Worm (Caenorhabditis elegans) whole organism, young adult: ENCODE data around the gene srx-48.
"Not testable (repeated sequence)": the region's sequence is repeated elsewhere in the genome, so short reads cannot be mapped to it uniquely, and the experiment has no call there.

Experiments used
- B0019.2 ChIP-seq: fragments of 200-800 bp; sonication (Bioruptor generic); conservative IDR thresholded peaks from 2 replicates; pipeline ENCODE4 v1.3.6; 2022; ENCODE audit warnings: missing genetic modification reagents, missing genetic modification characterization, missing compliant biosample characterization
- B0035.1 ChIP-seq: sonication (generic microtip); optimal IDR thresholded peaks from 2 replicates; lab custom pipeline; 2016; ENCODE audit warnings: missing genetic modification characterization, mild to moderate bottlenecking, missing compliant biosample characterization, missing genotype, missing genetic modification reagents
- F10E7.11 ChIP-seq: sonication (generic microtip); optimal IDR thresholded peaks from 2 replicates; lab custom pipeline; 2017; ENCODE audit warnings: mild to moderate bottlenecking, missing genetic modification characterization, moderate library complexity, missing compliant biosample characterization
- F57A8.1 ChIP-seq: fragments of 200-800 bp; sonication (Bioruptor generic); optimal IDR thresholded peaks from 2 replicates; lab custom pipeline; 2018; ENCODE audit warnings: mild to moderate bottlenecking, missing genetic modification characterization, moderate library complexity, missing compliant biosample characterization
- Y53F4B.3 ChIP-seq: fragments of 200-800 bp; sonication (Bioruptor generic); IDR thresholded peaks from 2 replicates; pipeline ENCODE4 v1.3.6; 2022; ENCODE audit warnings: missing genetic modification reagents, missing genetic modification characterization, missing compliant biosample characterization
- Y53G8AR.9 ChIP-seq: fragments of 200-800 bp; sonication (Bioruptor generic); conservative IDR thresholded peaks from 2 replicates; pipeline ENCODE4 v1.3.6; 2022; ENCODE audit warnings: missing genetic modification reagents, missing genetic modification characterization, missing compliant biosample characterization
- Y67H2A.10 ChIP-seq: fragments of 200-800 bp; sonication (Bioruptor generic); conservative IDR thresholded peaks from 2 replicates; pipeline ENCODE4 v1.3.6; 2022; ENCODE audit warnings: missing genetic modification reagents, missing genetic modification characterization, missing compliant biosample characterization
- Y95B8A.8 ChIP-seq: fragments of 200-800 bp; sonication (Bioruptor generic); IDR thresholded peaks from 2 replicates; pipeline ENCODE4 v1.3.6; 2022; ENCODE audit warnings: missing genetic modification reagents, missing genetic modification characterization, missing compliant biosample characterization
- attf-5 ChIP-seq: fragments of 200-800 bp; sonication (Bioruptor generic); optimal IDR thresholded peaks from 2 replicates; lab custom pipeline; 2018; ENCODE audit warnings: mild to moderate bottlenecking, missing genetic modification characterization, missing compliant biosample characterization
- attf-6 ChIP-seq: fragments of 200-800 bp; sonication (Bioruptor generic); IDR thresholded peaks from 2 replicates; pipeline ENCODE4 v1.3.6; 2022; ENCODE audit warnings: missing genetic modification reagents, missing genetic modification characterization, missing compliant biosample characterization
- bed-2 ChIP-seq: fragments of 200-800 bp; sonication (Bioruptor generic); IDR thresholded peaks from 2 replicates; pipeline ENCODE4 v1.3.6; 2022; ENCODE audit warnings: missing genetic modification reagents, missing genetic modification characterization, missing compliant biosample characterization
- ceh-27 ChIP-seq: fragments of 200-800 bp; sonication (Bioruptor generic); optimal IDR thresholded peaks from 2 replicates; lab custom pipeline; 2018; ENCODE audit warnings: mild to moderate bottlenecking, missing genetic modification characterization, moderate library complexity, missing compliant biosample characterization
- ceh-58 ChIP-seq: fragments of 200-800 bp; sonication (Bioruptor generic); IDR thresholded peaks from 2 replicates; pipeline ENCODE4 v1.3.6; 2022; ENCODE audit warnings: missing genetic modification characterization, missing compliant biosample characterization
- ceh-79 ChIP-seq: sonication (generic microtip); optimal IDR thresholded peaks from 2 replicates; lab custom pipeline; 2017; ENCODE audit warnings: mild to moderate bottlenecking, missing genetic modification characterization, missing compliant biosample characterization
- die-1 ChIP-seq: sonication (generic microtip); optimal IDR thresholded peaks from 2 replicates; lab custom pipeline; 2016; ENCODE audit warnings: missing genotype, mild to moderate bottlenecking, missing genetic modification characterization, missing compliant biosample characterization
- egrh-3 ChIP-seq: fragments of 200-800 bp; sonication (Bioruptor generic); IDR thresholded peaks from 2 replicates; pipeline ENCODE4 v1.3.6; 2022; ENCODE audit warnings: missing genetic modification reagents, missing genetic modification characterization, missing compliant biosample characterization
- ets-4 ChIP-seq: fragments of 200-800 bp; sonication (Bioruptor generic); optimal IDR thresholded peaks from 2 replicates; lab custom pipeline; 2018; ENCODE audit warnings: mild to moderate bottlenecking, missing genetic modification characterization, missing compliant biosample characterization
- hlh-26 ChIP-seq: fragments of 200-800 bp; sonication (Bioruptor generic); conservative IDR thresholded peaks from 2 replicates; pipeline ENCODE4 v1.3.6; 2022; ENCODE audit warnings: missing genetic modification reagents, missing genetic modification characterization, missing compliant biosample characterization
- hmg-1.2 ChIP-seq: fragments of 200-800 bp; sonication (Bioruptor generic); IDR thresholded peaks from 2 replicates; pipeline ENCODE4 v1.3.6; 2022; ENCODE audit warnings: missing genetic modification reagents, missing genetic modification characterization, missing compliant biosample characterization
- nfya-1 ChIP-seq: sonication (generic microtip); optimal IDR thresholded peaks from 2 replicates; lab custom pipeline; 2017; ENCODE audit warnings: antibody characterized with exemption, missing compliant biosample characterization, missing genetic modification characterization, borderline replicate concordance; ENCODE audit not compliant: insufficient read depth
- nhr-120 ChIP-seq: fragments of 200-800 bp; sonication (Bioruptor generic); IDR thresholded peaks from 2 replicates; pipeline ENCODE4 v1.3.6; 2022; ENCODE audit warnings: missing genetic modification characterization, missing compliant biosample characterization
- nhr-80 ChIP-seq: sonication (generic microtip); optimal IDR thresholded peaks from 2 replicates; lab custom pipeline; 2016; ENCODE audit warnings: missing genetic modification characterization, missing compliant biosample characterization
- pbrm-1 ChIP-seq: fragments of 200-800 bp; sonication (Bioruptor generic); IDR thresholded peaks from 2 replicates; pipeline ENCODE4 v1.3.6; 2022; ENCODE audit warnings: missing genetic modification reagents, missing genetic modification characterization, missing compliant biosample characterization
- rpc-1 ChIP-seq, 2 experiments: fragments of 150-350 bp in 1 of 2; sonication (generic microtip) in 1 of 2; optimal IDR thresholded peaks; 2 replicates each; lab custom pipeline; 2014 to 2018; ENCODE audit warnings: missing biosample characterization in 1 of 2, missing genetic modification characterization in 1 of 2, missing genetic modification reagents in 1 of 2, missing genotype in 1 of 2
- snpc-1.3 ChIP-seq: sonication (generic microtip); optimal IDR thresholded peaks from 2 replicates; lab custom pipeline; 2017; ENCODE audit warnings: missing genetic modification characterization, mild to moderate bottlenecking, missing compliant biosample characterization, antibody characterized with exemption, moderate library complexity, missing genotype, missing genetic modification reagents; ENCODE audit not compliant: insufficient read depth
- somi-1 ChIP-seq: fragments of 200-800 bp; sonication (Bioruptor generic); optimal IDR thresholded peaks from 2 replicates; lab custom pipeline; 2018; ENCODE audit warnings: mild to moderate bottlenecking, missing genetic modification characterization, missing compliant biosample characterization
- tlf-1 ChIP-seq: fragments of 200-800 bp; sonication (Bioruptor generic); optimal IDR thresholded peaks from 2 replicates; lab custom pipeline; 2018; ENCODE audit warnings: mild to moderate bottlenecking, missing genetic modification characterization, missing compliant biosample characterization
- unc-130 ChIP-seq: sonication (generic microtip); optimal IDR thresholded peaks from 2 replicates; lab custom pipeline; 2016; ENCODE audit warnings: missing genetic modification reagents, missing genetic modification characterization, missing compliant biosample characterization
- ztf-26 ChIP-seq: sonication (generic microtip); optimal IDR thresholded peaks from 2 replicates; lab custom pipeline; 2017; ENCODE audit warnings: missing genetic modification characterization, missing compliant biosample characterization
- ztf-3 ChIP-seq: fragments of 200-800 bp; sonication (Bioruptor generic); optimal IDR thresholded peaks from 2 replicates; lab custom pipeline; 2018; ENCODE audit warnings: mild to moderate bottlenecking, missing genetic modification characterization, missing compliant biosample characterization

The srx-48 gene

ce11 chrV:15332851-15333250 lies 29.3 kb upstream of the srx-48 start, which contains the start of gene srw-113:
Gene srw-113 (plus strand): TSS chrV:15333151.
- no peak for TF ChIP-seq egrh-3 (GFP tag; lab: Robert Waterston, UW)
- TF ChIP-seq nfya-1 (tag; lab: Kevin White, UChicago) = no peak
- no peak for TF ChIP-seq Y53F4B.3 (GFP tag; lab: Robert Waterston, UW)

- TF ChIP-seq Y53G8AR.9 (GFP tag; lab: Robert Waterston, UW) (no peak), nfya-1 (tag; lab: Kevin White, UChicago) (no peak), attf-5 (GFP tag; lab: Kevin White, UChicago) (no peak), tlf-1 (GFP tag; lab: Kevin White, UChicago) (no peak), ceh-79 (tag; lab: Kevin White, UChicago) (no peak), die-1 (no peak), Y95B8A.8 (GFP tag; lab: Robert Waterston, UW) (no peak), B0019.2 (GFP tag; lab: Robert Waterston, UW) (no peak), F10E7.11 (tag; lab: Kevin White, UChicago) (no peak), ztf-3 (no peak), nhr-120 (GFP tag; lab: Robert Waterston, UW) (no peak), hmg-1.2 (GFP tag; lab: Robert Waterston, UW) (no peak), snpc-1.3 (no peak), pbrm-1 (GFP tag; lab: Robert Waterston, UW) (no peak), attf-6 (GFP tag; lab: Robert Waterston, UW) (no peak), ceh-58 (no peak), Y67H2A.10 (no peak), bed-2 (no peak), hlh-26 (GFP tag; lab: Robert Waterston, UW) (no peak)
Observed at ce11 chrV:15330314-15330713, 26.8 kb upstream of the srx-48 start, which contains the start of gene srh-295. Gene srh-295 (plus strand): TSS chrV:15330614.

DNA sequence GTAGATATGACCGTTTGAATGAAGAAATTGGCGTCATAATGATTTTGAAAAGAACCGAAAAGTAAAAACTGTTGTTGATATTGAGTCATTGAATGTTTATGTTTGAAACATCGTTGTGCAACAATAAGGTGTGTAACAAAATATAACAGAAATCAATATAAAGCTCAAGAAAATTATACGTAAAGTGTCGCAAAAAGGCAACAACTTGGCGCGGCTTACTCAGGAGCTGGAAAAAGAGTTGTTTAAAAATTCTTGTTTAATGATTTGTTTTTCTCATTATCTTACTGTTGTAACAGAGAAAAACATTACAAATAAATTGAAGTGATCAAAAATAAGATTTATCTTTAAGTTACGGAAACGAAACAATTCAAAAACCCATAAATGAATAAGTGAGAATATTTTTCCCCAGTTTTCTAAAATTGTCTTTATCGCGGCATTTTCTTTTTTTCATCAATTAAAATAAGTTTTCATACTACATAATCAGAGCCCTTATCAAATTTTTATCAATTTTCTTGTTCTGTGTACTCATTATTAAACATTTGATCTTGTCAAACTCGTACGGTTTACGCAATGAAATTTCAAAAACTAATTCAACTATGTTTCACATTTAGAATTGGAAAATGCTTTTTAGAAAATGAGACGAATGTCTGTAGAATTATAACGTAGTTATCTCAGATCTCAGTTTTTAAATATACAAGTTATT lies 24.4 kb upstream of the srx-48 start, which contains the start of gene ZK1037.6:
Gene ZK1037.6 (minus strand): TSS at position 51 of the 703 bp plus-strand sequence.
- no peak for TF ChIP-seq unc-130

DNA sequence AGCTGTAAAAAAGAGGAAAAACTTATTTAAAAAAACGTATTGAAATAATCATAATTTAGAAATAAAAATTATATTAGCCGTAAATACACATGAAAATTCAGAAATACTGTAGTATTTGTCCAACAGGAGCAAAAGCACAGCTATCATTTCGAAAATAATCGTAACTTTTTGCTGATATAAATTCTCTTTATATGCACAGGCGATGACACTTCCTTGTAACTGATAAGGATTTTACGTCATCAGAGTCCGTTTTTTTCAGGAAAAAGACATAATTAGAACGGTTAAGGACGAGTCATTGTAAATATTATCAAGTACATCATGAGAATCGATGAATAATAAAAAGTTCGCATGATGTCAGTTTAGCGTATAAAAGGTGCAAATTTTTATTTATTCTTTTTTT lies 19.9 kb upstream of the srx-48 start:
- TF ChIP-seq nhr-120 (GFP tag; lab: Robert Waterston, UW) (no peak), somi-1 (GFP tag; lab: Kevin White, UChicago) (no peak), Y95B8A.8 (GFP tag; lab: Robert Waterston, UW) (no peak), Y53F4B.3 (GFP tag; lab: Robert Waterston, UW) (no peak), ets-4 (GFP tag; lab: Kevin White, UChicago) (no peak), ztf-26 (tag; lab: Kevin White, UChicago) (no peak), rpc-1 (optimal IDR thresholded peaks at IDR 0.05; lab: Kevin White, UChicago) (no peak), rpc-1 (tag; optimal IDR thresholded peaks at IDR 0.05; lab: Kevin White, UChicago) (no peak), nhr-80 (tag; lab: Kevin White, UChicago) (peak; percentile 23)
- TF ChIP-seq, all 124 proteins: peak for 1

ce11 chrV:15322653-15323052 lies 19.1 kb upstream of the srx-48 start, which contains the start of gene nhr-247:
Gene nhr-247 (plus strand): TSS chrV:15322982.
- TF ChIP-seq B0035.1 (tag; lab: Kevin White, UChicago); ceh-27 (GFP tag; lab: Kevin White, UChicago); F57A8.1 (GFP tag; lab: Kevin White, UChicago): not testable (repeated sequence)
